Fruit fly (Drosophila melanogaster) whole organism, prepupa: ENCODE results near the gene CG6726.

ENCODE experiments used
- CG11294 ChIP-seq: fragments of 200-800 bp; sonication (Bioruptor generic); IDR thresholded peaks from 2 replicates; pipeline ENCODE4 v1.3.6; 2022; ENCODE audit warnings: missing biosample characterization, missing genetic modification characterization
- CG15336 ChIP-seq: fragments of 200-800 bp; sonication (Bioruptor generic); IDR thresholded peaks from 2 replicates; pipeline ENCODE4 v1.3.6; 2022; ENCODE audit warnings: missing biosample characterization, missing genetic modification characterization
- CG3919 ChIP-seq: fragments of 200-800 bp; sonication (Bioruptor generic); optimal IDR thresholded peaks from 3 replicates; lab custom pipeline; 2016; ENCODE audit warnings: missing biosample characterization, missing genetic modification characterization
- CG9139 ChIP-seq: fragments of 200-800 bp; sonication (Bioruptor generic); optimal IDR thresholded peaks from 3 replicates; lab custom pipeline; 2017; ENCODE audit warnings: missing biosample characterization, mild to moderate bottlenecking, missing genetic modification characterization
- Eip93F ChIP-seq: fragments of 200-800 bp; sonication (Bioruptor generic); optimal IDR thresholded peaks from 2 replicates; lab custom pipeline; 2016; ENCODE audit warnings: missing biosample characterization, mild to moderate bottlenecking, missing genetic modification characterization
- Hr39 ChIP-seq: fragments of 200-800 bp; sonication (Bioruptor generic); optimal IDR thresholded peaks from 2 replicates; lab custom pipeline; 2016; ENCODE audit warnings: missing biosample characterization, missing genetic modification characterization

dm6 chr3R:23141678-23142338 is 50.3 kb downstream of the CG6726 start, which contains the start of gene hh:
- no peak for TF ChIP-seq CG3919 (GFP tag; lab: Kevin White, UChicago)
- TF ChIP-seq CG9139 (GFP tag; lab: Kevin White, UChicago), result no peak
- no peak for TF ChIP-seq Eip93F
- no peak for TF ChIP-seq CG15336 (GFP tag; lab: Robert Waterston, UW)
- no peak for TF ChIP-seq CG11294 (GFP tag; lab: Robert Waterston, UW)
- TF ChIP-seq Hr39 (GFP tag; lab: Kevin White, UChicago), result no peak
